Worm (Caenorhabditis elegans) whole organism, L4/young adult: ENCODE measurements around the gene srg-2.

Source experiments
- W03F9.2 ChIP-seq: fragments of 150-350 bp; optimal IDR thresholded peaks from 2 replicates; lab custom pipeline; 2014; ENCODE audit warnings: missing biosample characterization, missing genetic modification characterization
- dao-5 ChIP-seq: sonication (generic microtip); optimal IDR thresholded peaks from 2 replicates; lab custom pipeline; 2016; ENCODE audit warnings: missing genotype, missing genetic modification characterization, moderate library complexity, missing compliant biosample characterization
- him-1 ChIP-seq: sonication (generic microtip); optimal IDR thresholded peaks from 2 replicates; lab custom pipeline; 2016; ENCODE audit warnings: missing genotype, missing genetic modification reagents, missing genetic modification characterization, missing compliant biosample characterization

ce11 chrIII:6231880-6232279 is 28.1 kb downstream of the srg-2 start:
- TF ChIP-seq him-1 (no peak), dao-5 (tag; lab: Kevin White, UChicago) (no peak), W03F9.2 (tag; lab: Kevin White, UChicago) (no peak)
